Worm (Caenorhabditis elegans) whole organism, late embryonic: ENCODE measurements around the gene ZK596.3.

Experiments used
- F13H6.1 ChIP-seq: sonication (generic microtip); optimal IDR thresholded peaks from 2 replicates; lab custom pipeline; 2016; ENCODE audit warnings: missing genetic modification characterization, missing compliant biosample characterization
- ceh-14 ChIP-seq: sonication (generic microtip); optimal IDR thresholded peaks from 2 replicates; lab custom pipeline; 2016; ENCODE audit warnings: missing genotype, missing genetic modification characterization, missing compliant biosample characterization
- ceh-9 ChIP-seq: sonication (generic microtip); optimal IDR thresholded peaks from 2 replicates; lab custom pipeline; 2016; ENCODE audit warnings: mild to moderate bottlenecking, missing genetic modification characterization, inconsistent platforms, missing compliant biosample characterization
- che-1 ChIP-seq: sonication (generic microtip); optimal IDR thresholded peaks from 2 replicates; lab custom pipeline; 2016; ENCODE audit warnings: mild to moderate bottlenecking, missing genetic modification characterization, missing compliant biosample characterization
- hlh-15 ChIP-seq: sonication (generic microtip); optimal IDR thresholded peaks from 2 replicates; lab custom pipeline; 2016; ENCODE audit warnings: missing genetic modification characterization, missing compliant biosample characterization
- lin-11 ChIP-seq: fragments of 200-800 bp; sonication (Bioruptor generic); optimal IDR thresholded peaks from 2 replicates; lab custom pipeline; 2018; ENCODE audit warnings: mild to moderate bottlenecking, missing genetic modification characterization, missing compliant biosample characterization
- npax-4 ChIP-seq: sonication (generic microtip); optimal IDR thresholded peaks from 2 replicates; lab custom pipeline; 2016; ENCODE audit warnings: missing genetic modification characterization, missing compliant biosample characterization
- pat-9 ChIP-seq: fragments of 200-800 bp; sonication (Bioruptor generic); optimal IDR thresholded peaks from 2 replicates; lab custom pipeline; 2018; ENCODE audit warnings: mild to moderate bottlenecking, missing genetic modification characterization, moderate library complexity, missing compliant biosample characterization
- unc-3 ChIP-seq, 2 experiments: fragments of 200-800 bp in 1 of 2; sonication (Bioruptor generic) in 1 of 2; sonication (generic microtip) in 1 of 2; conservative IDR thresholded peaks in 1 of 2; optimal IDR thresholded peaks in 1 of 2; 2 replicates each; pipeline versions ENCODE4 v1.3.6 to Lab custom; 2016 to 2022; ENCODE audit warnings: missing compliant biosample characterization in 2 of 2, missing genetic modification characterization in 2 of 2, missing genetic modification reagents in 1 of 2
- unc-42 ChIP-seq: sonication (generic microtip); optimal IDR thresholded peaks from 2 replicates; lab custom pipeline; 2016; ENCODE audit warnings: missing genotype, missing genetic modification characterization, missing compliant biosample characterization

DNA sequence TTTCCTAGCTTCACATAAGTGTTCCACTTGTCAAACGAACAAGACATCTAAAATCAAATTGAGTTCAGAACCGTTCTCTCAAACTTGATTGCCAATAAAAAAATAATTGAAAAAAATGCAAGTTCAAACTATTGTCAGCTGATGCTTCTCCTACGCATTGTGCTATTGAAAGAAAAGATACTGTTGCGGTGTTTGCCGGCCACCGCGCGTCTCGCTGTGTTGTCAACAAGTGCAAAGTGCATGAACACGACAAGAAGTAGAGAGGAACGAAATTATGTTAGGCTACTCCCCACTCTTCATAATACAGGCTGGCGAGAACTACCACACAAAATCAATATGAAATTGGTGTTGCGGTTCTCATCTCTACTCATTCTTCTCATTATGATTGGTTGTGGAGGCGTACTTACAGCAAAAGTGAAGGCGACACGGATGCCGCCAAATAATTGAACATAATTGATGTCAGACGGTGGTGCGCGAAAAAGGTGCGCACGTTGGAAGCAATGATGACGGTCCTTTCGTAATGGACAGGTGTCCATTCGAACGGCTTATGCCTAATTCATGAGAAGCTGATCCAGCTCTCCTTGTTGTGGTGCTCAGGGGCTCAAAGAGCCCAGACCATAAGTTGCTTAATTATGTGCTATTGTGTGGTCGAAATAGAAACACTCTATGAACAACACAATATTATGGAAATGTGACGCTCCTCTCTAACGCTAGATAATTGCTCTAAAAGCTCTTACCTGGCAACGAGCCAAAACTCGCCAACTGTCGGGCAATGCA, 36.6 kb downstream of the ZK596.3 start:
- TF ChIP-seq lin-11 (tag; lab: Kevin White, UChicago) (no peak), F13H6.1 (tag; lab: Kevin White, UChicago) (no peak), unc-42 (tag; lab: Kevin White, UChicago) (no peak), unc-3 (GFP tag; conservative IDR thresholded peaks at IDR 0.05; lab: Robert Waterston, UW) (no peak), unc-3 (tag; optimal IDR thresholded peaks at IDR 0.05; lab: Kevin White, UChicago) (no peak), ceh-9 (tag; lab: Kevin White, UChicago) (no peak), ceh-14 (tag; lab: Kevin White, UChicago) (no peak), che-1 (tag; lab: Kevin White, UChicago) (no peak), pat-9 (no peak), hlh-15 (tag; lab: Kevin White, UChicago) (no peak), npax-4 (no peak)
